Fruit fly (Drosophila melanogaster): ENCODE data around the gene CG12817.

DNA sequence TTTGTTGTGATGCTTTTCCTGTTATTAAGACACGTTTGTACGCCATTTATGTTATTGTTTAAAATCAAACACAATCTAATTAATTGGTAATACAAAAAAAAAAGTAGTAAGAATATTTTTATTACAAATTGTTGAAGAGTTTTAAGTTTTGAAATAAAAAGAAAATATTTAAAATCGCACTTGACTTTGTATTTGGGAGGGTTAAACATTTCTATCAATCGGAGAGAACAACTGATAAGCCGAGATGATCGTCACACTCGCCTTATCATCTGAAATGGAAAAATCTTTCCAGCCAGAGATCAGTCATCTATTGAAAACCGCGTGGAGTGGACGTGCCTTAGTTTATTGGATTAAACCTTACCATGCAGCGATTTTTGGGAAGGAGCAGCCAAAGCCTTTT is 26.7 kb upstream of the CG12817 start, which contains the start of gene CG3999:
- TF ChIP-seq tx (GFP tag; optimal IDR thresholded peaks at IDR 0.05), result no peak
- no peak for TF ChIP-seq HLH4C (GFP tag; IDR thresholded peaks at IDR 0.05; ENCODE audit: partially characterized antibody)
- TF ChIP-seq CG12155 (GFP tag; optimal IDR thresholded peaks at IDR 0.05), result no peak
- TF ChIP-seq Drgx (GFP tag; IDR thresholded peaks at IDR 0.05), result no peak
- no peak for TF ChIP-seq Hey (tag; optimal IDR thresholded peaks at IDR 0.05)
- TF ChIP-seq psq (GFP tag; optimal IDR thresholded peaks at IDR 0.05), result no peak
- TF ChIP-seq nerfin-2 (GFP tag; IDR thresholded peaks at IDR 0.05; ENCODE audit: partially characterized antibody), result no peak
- TF ChIP-seq dm (GFP tag; optimal IDR thresholded peaks at IDR 0.05), result no peak
- TF ChIP-seq sisA (GFP tag; IDR thresholded peaks at IDR 0.05), result no peak
- no peak for TF ChIP-seq disco-r (GFP tag; optimal IDR thresholded peaks at IDR 0.05)
